Worm (Caenorhabditis elegans): ENCODE data around the gene cec-8.

- TF ChIP-seq nhr-23 (tag; optimal IDR thresholded peaks at IDR 0.05) (no peak), nhr-76 (tag; optimal IDR thresholded peaks at IDR 0.05) (no peak), nhr-25 (tag; optimal IDR thresholded peaks at IDR 0.05) (no peak), nhr-11 (tag; optimal IDR thresholded peaks at IDR 0.05) (no peak), ZK546.5 (tag; optimal IDR thresholded peaks at IDR 0.05) (no peak), daf-12 (tag; optimal IDR thresholded peaks at IDR 0.05) (no peak), ztf-4 (tag; optimal IDR thresholded peaks at IDR 0.05) (no peak), tbx-2 (tag; optimal IDR thresholded peaks at IDR 0.05) (no peak), ceh-28 (tag; optimal IDR thresholded peaks at IDR 0.05) (no peak), elt-2 (tag; optimal IDR thresholded peaks at IDR 0.05) (no peak)
Measured at ce11 chrIII:463711-464110, 34.6 kb downstream of the cec-8 start, which contains the start of gene Y55B1BR.6.

Measured in whole organism, L3 larva.